Fruit fly (Drosophila melanogaster): ENCODE results near the gene Xe7.

DNA sequence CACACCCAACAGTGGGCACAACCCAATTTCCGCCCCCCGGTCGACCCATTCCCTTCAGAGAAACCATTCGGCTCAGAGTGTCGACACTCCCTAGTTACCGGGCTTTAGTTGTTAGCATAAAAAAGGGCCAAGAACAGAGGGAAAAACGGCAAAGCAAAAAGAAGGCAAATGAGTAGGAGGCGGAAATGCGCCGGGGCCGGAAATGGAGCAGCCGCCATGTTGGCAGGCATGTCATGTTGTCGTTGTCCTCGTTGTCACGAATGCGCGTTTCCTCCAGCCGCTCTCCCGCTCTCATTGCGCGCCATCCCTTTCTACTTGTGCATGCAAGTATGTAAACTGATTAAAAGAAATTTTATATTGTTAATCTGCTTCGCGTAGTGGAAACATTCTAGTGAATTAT, 27.2 kb upstream of the Xe7 start:
- TF ChIP-seq CG8478 (optimal IDR thresholded peaks at IDR 0.05) (no peak), CTCF (optimal IDR thresholded peaks at IDR 0.05) (no peak)
